Worm (Caenorhabditis elegans) whole organism, early embryonic: Measurements from ENCODE around the gene R07G3.8.

Experiments
- aly-1 ChIP-seq: sonication (generic microtip); optimal IDR thresholded peaks from 2 replicates; lab custom pipeline; 2016; ENCODE audit warnings: missing genetic modification characterization, missing compliant biosample characterization
- ama-1 ChIP-seq: fragments of 150-350 bp; optimal IDR thresholded peaks from 2 replicates; lab custom pipeline; 2014
- ceh-36 ChIP-seq: sonication (generic microtip); optimal IDR thresholded peaks from 2 replicates; lab custom pipeline; 2016; ENCODE audit warnings: missing genetic modification characterization, inconsistent platforms, missing compliant biosample characterization
- ets-7 ChIP-seq: sonication (generic microtip); optimal IDR thresholded peaks from 2 replicates; lab custom pipeline; 2016; ENCODE audit warnings: missing genotype, missing genetic modification characterization, missing compliant biosample characterization
- flt-1 ChIP-seq: fragments of 200-800 bp; sonication (Bioruptor generic); IDR thresholded peaks from 2 replicates; pipeline ENCODE4 v1.3.6; 2022; ENCODE audit warnings: missing genetic modification characterization, missing compliant biosample characterization
- hmbx-1 ChIP-seq: sonication (generic microtip); optimal IDR thresholded peaks from 2 replicates; lab custom pipeline; 2016; ENCODE audit warnings: mild to moderate bottlenecking, missing genetic modification characterization, missing compliant biosample characterization
- hnd-1 ChIP-seq: sonication (generic microtip); optimal IDR thresholded peaks from 2 replicates; lab custom pipeline; 2016; ENCODE audit warnings: missing genetic modification characterization, missing compliant biosample characterization
- pes-1 ChIP-seq: fragments of 200-800 bp; sonication (Bioruptor generic); IDR thresholded peaks from 2 replicates; pipeline ENCODE4 v1.3.6; 2022; ENCODE audit warnings: missing genetic modification reagents, missing genetic modification characterization, missing compliant biosample characterization
- sea-1 ChIP-seq: fragments of 200-800 bp; sonication (Bioruptor generic); conservative IDR thresholded peaks from 2 replicates; pipeline ENCODE4 v1.3.6; 2022; ENCODE audit warnings: missing genetic modification characterization, missing compliant biosample characterization

- TF ChIP-seq ets-7 (tag; lab: Kevin White, UChicago) (no peak), hnd-1 (tag; lab: Kevin White, UChicago) (no peak), ama-1 (no peak), flt-1 (GFP tag; lab: Robert Waterston, UW) (0 out of 2 replicates have a peak, but pooled peaks have one; percentile 30), pes-1 (GFP tag; lab: Robert Waterston, UW) (no peak), aly-1 (no peak), sea-1 (GFP tag; lab: Robert Waterston, UW) (no peak), hmbx-1 (tag; lab: Kevin White, UChicago) (no peak), ceh-36 (tag; lab: Kevin White, UChicago) (no peak)
Measured at ce11 chrII:7663704-7664660, 43.7 kb upstream of the R07G3.8 start, which contains the start of the genes F18A1.7 and rpa-1.
